Fruit fly (Drosophila melanogaster) whole organism, embryonic: Measurements from ENCODE around the gene CG10581.

Experiments
- CG10462 ChIP-seq: fragments of 200-800 bp; sonication (Bioruptor generic); optimal IDR thresholded peaks from 2 replicates; lab custom pipeline; 2016; ENCODE audit warnings: missing biosample characterization, missing genetic modification characterization
- CG10565 ChIP-seq: fragments of 200-800 bp; sonication (Bioruptor generic); optimal IDR thresholded peaks from 3 replicates; lab custom pipeline; 2016; ENCODE audit warnings: missing biosample characterization, mild to moderate bottlenecking, missing genetic modification characterization
- CG11560 ChIP-seq: fragments of 200-800 bp; sonication (Bioruptor generic); IDR thresholded peaks from 3 replicates; pipeline ENCODE4 v1.3.6; 2022; ENCODE audit warnings: missing biosample characterization, missing genetic modification characterization
- CG13123 ChIP-seq: fragments of 200-800 bp; sonication (Bioruptor generic); optimal IDR thresholded peaks from 2 replicates; lab custom pipeline; 2016; ENCODE audit warnings: missing biosample characterization, missing genetic modification characterization
- CG13775 ChIP-seq: fragments of 200-800 bp; sonication (Bioruptor generic); optimal IDR thresholded peaks from 3 replicates; lab custom pipeline; 2017; ENCODE audit warnings: missing biosample characterization, mild to moderate bottlenecking, missing genetic modification characterization
- CG14667 ChIP-seq: fragments of 200-800 bp; sonication (Bioruptor generic); IDR thresholded peaks from 2 replicates; pipeline ENCODE4 v1.3.6; 2022; ENCODE audit warnings: missing biosample characterization, missing genetic modification characterization
- CG14965 ChIP-seq: fragments of 200-800 bp; sonication (Bioruptor generic); optimal IDR thresholded peaks from 2 replicates; lab custom pipeline; 2016; ENCODE audit warnings: missing biosample characterization, missing genetic modification characterization, borderline replicate concordance
- CG1602 ChIP-seq: fragments of 200-800 bp; sonication (Bioruptor generic); optimal IDR thresholded peaks from 3 replicates; lab custom pipeline; 2016; ENCODE audit warnings: missing biosample characterization, missing genetic modification characterization
- CG16813 ChIP-seq: fragments of 200-800 bp; sonication (Bioruptor generic); IDR thresholded peaks from 3 replicates; pipeline ENCODE4 v1.3.6; 2022; ENCODE audit warnings: missing biosample characterization, missing genetic modification characterization; ENCODE audit not compliant: partially characterized antibody
- CG17829 ChIP-seq: fragments of 200-800 bp; optimal IDR thresholded peaks from 2 replicates; lab custom pipeline; 2019; ENCODE audit warnings: missing biosample characterization, mild to moderate bottlenecking, missing genetic modification characterization, moderate library complexity
- CG18764 ChIP-seq: fragments of 200-800 bp; sonication (Bioruptor generic); optimal IDR thresholded peaks from 3 replicates; lab custom pipeline; 2016; ENCODE audit warnings: missing biosample characterization, missing genetic modification characterization
- CG2120 ChIP-seq: fragments of 200-800 bp; sonication (Bioruptor generic); optimal IDR thresholded peaks from 3 replicates; lab custom pipeline; 2016; ENCODE audit warnings: missing biosample characterization, missing genetic modification characterization
- CG2199 ChIP-seq: fragments of 200-800 bp; sonication (Bioruptor generic); IDR thresholded peaks from 3 replicates; pipeline ENCODE4 v1.3.6; 2022; ENCODE audit warnings: missing biosample characterization, missing genetic modification characterization
- CG3065 ChIP-seq: fragments of 200-800 bp; sonication (Bioruptor generic); optimal IDR thresholded peaks from 2 replicates; lab custom pipeline; 2016; ENCODE audit warnings: missing biosample characterization, missing genetic modification characterization
- CG3163 ChIP-seq: fragments of 200-800 bp; sonication (Bioruptor generic); optimal IDR thresholded peaks from 3 replicates; lab custom pipeline; 2016; ENCODE audit warnings: missing biosample characterization, missing genetic modification characterization
- CG32772 ChIP-seq: fragments of 200-800 bp; sonication (Bioruptor generic); IDR thresholded peaks from 2 replicates; pipeline ENCODE4 v1.3.6; 2022; ENCODE audit warnings: missing biosample characterization, missing genetic modification characterization
- CG34422 ChIP-seq: fragments of 200-800 bp; sonication (Bioruptor generic); IDR thresholded peaks from 3 replicates; pipeline ENCODE4 v1.3.6; 2022; ENCODE audit warnings: missing biosample characterization, missing genetic modification characterization
- CG9817 ChIP-seq: fragments of 200-800 bp; sonication (Bioruptor generic); optimal IDR thresholded peaks from 2 replicates; lab custom pipeline; 2018; ENCODE audit warnings: missing biosample characterization, mild to moderate bottlenecking, missing genetic modification characterization, moderate library complexity
- Dbx ChIP-seq: fragments of 200-800 bp; sonication (Bioruptor generic); IDR thresholded peaks from 3 replicates; pipeline ENCODE4 v1.3.6; 2022; ENCODE audit warnings: missing biosample characterization, missing genetic modification characterization
- Deaf1 ChIP-seq: fragments of 200-800 bp; optimal IDR thresholded peaks from 3 replicates; lab custom pipeline; 2019; ENCODE audit warnings: missing biosample characterization, mild to moderate bottlenecking, missing genetic modification characterization, moderate library complexity
- Doc3 ChIP-seq: fragments of 200-800 bp; sonication (Bioruptor generic); IDR thresholded peaks from 3 replicates; pipeline ENCODE4 v1.3.6; 2022; ENCODE audit warnings: missing biosample characterization, missing genetic modification characterization; ENCODE audit not compliant: partially characterized antibody
- Fer3 ChIP-seq: fragments of 200-800 bp; sonication (Bioruptor generic); optimal IDR thresholded peaks from 2 replicates; lab custom pipeline; 2018; ENCODE audit warnings: missing biosample characterization, mild to moderate bottlenecking, missing genetic modification characterization, moderate library complexity
- GATAe ChIP-seq: fragments of 200-800 bp; sonication (Bioruptor generic); conservative IDR thresholded peaks from 2 replicates; pipeline ENCODE4 v1.3.6; 2022; ENCODE audit warnings: missing biosample characterization, missing genetic modification characterization
- Gsc ChIP-seq: fragments of 200-800 bp; sonication (Bioruptor generic); IDR thresholded peaks from 2 replicates; pipeline ENCODE4 v1.3.6; 2022; ENCODE audit warnings: missing biosample characterization, missing genetic modification characterization
- H15 ChIP-seq: fragments of 200-800 bp; sonication (Bioruptor generic); IDR thresholded peaks from 3 replicates; pipeline ENCODE4 v1.3.6; 2022; ENCODE audit warnings: missing biosample characterization, missing genetic modification characterization
- Hey ChIP-seq: fragments of 200-800 bp; sonication (Bioruptor generic); optimal IDR thresholded peaks from 3 replicates; lab custom pipeline; 2018; ENCODE audit warnings: missing biosample characterization, mild to moderate bottlenecking, missing genetic modification characterization
- Lhr ChIP-seq: fragments of 200-800 bp; sonication (Bioruptor generic); optimal IDR thresholded peaks from 3 replicates; lab custom pipeline; 2017; ENCODE audit warnings: mild to moderate bottlenecking, missing biosample characterization, missing genetic modification reagents, missing genetic modification characterization
- Lpt ChIP-seq: fragments of >200 bp; optimal IDR thresholded peaks from 2 replicates; lab custom pipeline; 2018; ENCODE audit warnings: missing biosample characterization, missing genetic modification characterization
- Optix ChIP-seq: fragments of 200-800 bp; sonication (Bioruptor generic); IDR thresholded peaks from 3 replicates; pipeline ENCODE4 v1.3.6; 2022; ENCODE audit warnings: missing biosample characterization, missing genetic modification characterization
- Poxn ChIP-seq: fragments of 200-800 bp; sonication (Bioruptor generic); IDR thresholded peaks from 2 replicates; pipeline ENCODE4 v1.3.6; 2022; ENCODE audit warnings: missing biosample characterization, missing genetic modification characterization
- Rfx ChIP-seq: fragments of 200-800 bp; sonication (Bioruptor generic); IDR thresholded peaks from 2 replicates; pipeline ENCODE4 v1.3.6; 2022; ENCODE audit warnings: missing biosample characterization, missing genetic modification characterization
- Sry-β ChIP-seq: fragments of 200-800 bp; sonication (Bioruptor generic); optimal IDR thresholded peaks from 2 replicates; lab custom pipeline; 2018; ENCODE audit warnings: missing biosample characterization, mild to moderate bottlenecking, missing genetic modification characterization, moderate library complexity
- bowl ChIP-seq: fragments of 200-800 bp; sonication (Bioruptor generic); IDR thresholded peaks from 2 replicates; pipeline ENCODE4 v1.3.6; 2022; ENCODE audit warnings: missing biosample characterization, missing genetic modification characterization
- chn ChIP-seq: fragments of 200-800 bp; sonication (Bioruptor generic); optimal IDR thresholded peaks from 2 replicates; lab custom pipeline; 2016; ENCODE audit warnings: missing biosample characterization, missing genetic modification characterization
- en ChIP-seq: fragments of 200-800 bp; sonication (Bioruptor generic); optimal IDR thresholded peaks from 2 replicates; lab custom pipeline; 2016; ENCODE audit warnings: missing biosample characterization, missing genetic modification characterization
- grn ChIP-seq: fragments of 200-800 bp; sonication (Bioruptor generic); optimal IDR thresholded peaks from 3 replicates; lab custom pipeline; 2017; ENCODE audit warnings: missing biosample characterization, missing genetic modification characterization
- insv ChIP-seq, 2 experiments: fragments of 200-800 bp; sonication (Bioruptor generic); optimal IDR thresholded peaks; 3 replicates each; lab custom pipeline; 2016 to 2018; ENCODE audit warnings: missing biosample characterization in 2 of 2, missing genetic modification characterization in 2 of 2
- ken ChIP-seq: fragments of 200-800 bp; sonication (Bioruptor generic); IDR thresholded peaks from 3 replicates; pipeline ENCODE4 v1.3.6; 2022; ENCODE audit warnings: missing biosample characterization, missing genetic modification characterization
- oc ChIP-seq: fragments of 200-800 bp; sonication (Bioruptor generic); optimal IDR thresholded peaks from 2 replicates; lab custom pipeline; 2018; ENCODE audit warnings: missing biosample characterization, mild to moderate bottlenecking, missing genetic modification characterization, moderate library complexity
- odd ChIP-seq: fragments of 200-800 bp; sonication (Bioruptor generic); optimal IDR thresholded peaks from 2 replicates; lab custom pipeline; 2017; ENCODE audit warnings: missing biosample characterization, mild to moderate bottlenecking, missing genetic modification characterization
- p53 ChIP-seq: fragments of 200-800 bp; sonication (Bioruptor generic); optimal IDR thresholded peaks from 2 replicates; lab custom pipeline; 2016; ENCODE audit warnings: missing biosample characterization, missing genetic modification characterization
- psq ChIP-seq: fragments of 200-800 bp; sonication (Bioruptor generic); optimal IDR thresholded peaks from 2 replicates; lab custom pipeline; 2017; ENCODE audit warnings: missing biosample characterization, missing genetic modification characterization
- run ChIP-seq: fragments of 200-800 bp; sonication (Bioruptor generic); optimal IDR thresholded peaks from 3 replicates; lab custom pipeline; 2018; ENCODE audit warnings: missing biosample characterization, mild to moderate bottlenecking, missing genetic modification characterization
- sr ChIP-seq: fragments of 200-800 bp; sonication (Bioruptor generic); IDR thresholded peaks from 3 replicates; pipeline ENCODE4 v1.3.6; 2022; ENCODE audit warnings: missing biosample characterization, missing genetic modification characterization
- unc-4 ChIP-seq: fragments of 200-800 bp; sonication (Bioruptor generic); IDR thresholded peaks from 2 replicates; pipeline ENCODE4 v1.3.6; 2022; ENCODE audit warnings: missing biosample characterization, missing genetic modification characterization; ENCODE audit not compliant: partially characterized antibody
- wor ChIP-seq: fragments of 200-800 bp; sonication (Bioruptor generic); IDR thresholded peaks from 2 replicates; pipeline ENCODE4 v1.3.6; 2022; ENCODE audit warnings: missing biosample characterization, missing genetic modification characterization
- zen ChIP-seq: fragments of 200-800 bp; sonication (Bioruptor generic); optimal IDR thresholded peaks from 3 replicates; lab custom pipeline; 2018; ENCODE audit warnings: missing biosample characterization, mild to moderate bottlenecking, missing genetic modification characterization, moderate library complexity

Gene CG10581

DNA sequence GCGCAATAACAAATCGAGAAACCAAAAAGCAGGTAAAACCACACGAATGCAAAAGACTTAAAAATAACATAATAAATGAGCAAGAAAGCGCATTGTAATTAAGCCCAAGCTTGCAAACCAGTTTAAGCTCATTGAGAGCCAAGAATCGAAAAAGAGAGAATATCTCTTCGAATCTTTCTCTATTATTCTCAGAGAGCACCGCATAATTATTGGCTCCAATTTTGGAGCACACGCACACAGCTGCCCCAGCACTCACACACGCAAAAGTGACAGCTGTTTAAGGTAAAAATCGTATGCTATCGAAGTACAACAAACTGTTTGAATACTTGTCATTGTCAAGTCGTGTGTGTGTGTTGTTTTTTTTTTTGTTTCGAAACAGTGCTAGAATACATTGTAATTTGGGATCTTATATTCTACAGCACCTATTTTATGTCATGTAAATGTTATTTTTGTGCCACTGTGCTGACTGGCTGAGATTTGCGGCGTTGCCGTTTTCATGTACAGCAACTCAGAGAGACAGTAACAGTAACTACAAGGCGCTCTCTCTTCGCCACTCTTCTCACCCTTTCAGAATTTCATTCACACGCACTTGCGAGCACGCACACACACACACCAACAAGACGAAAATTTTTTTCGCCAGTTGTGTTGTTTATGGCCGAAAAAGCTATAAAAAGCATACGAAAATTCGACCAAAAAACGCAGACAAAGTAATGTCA lies 24.4 kb downstream of the CG10581 start (continued):
- TF ChIP-seq CG34422 (GFP tag; lab: Robert Waterston, UW) (peak; percentile 61), sr (GFP tag; lab: Robert Waterston, UW) (no peak), CG3163 (GFP tag; lab: Kevin White, UChicago) (peak; percentile 55), CG1602 (no peak), CG13123 (GFP tag; lab: Kevin White, UChicago) (no peak), Optix (GFP tag; lab: Robert Waterston, UW) (peak; percentile 67; the same call in 2 of the 3 replicates), CG16813 (no peak), CG11560 (no peak), CG18764 (GFP tag; lab: Kevin White, UChicago) (no peak), GATAe (GFP tag; lab: Robert Waterston, UW) (no peak; the same call in 1 of the 2 replicates), Deaf1 (tag; lab: Kevin White, UChicago) (peak; percentile 18), psq (GFP tag; lab: Kevin White, UChicago) (no peak), oc (peak; percentile 24), chn (peak; percentile 28), CG10462 (GFP tag; lab: Kevin White, UChicago) (no peak), Fer3 (tag; lab: Kevin White, UChicago) (peak; percentile 32), CG10565 (GFP tag; lab: Kevin White, UChicago) (no peak), insv (GFP tag; optimal IDR thresholded peaks at IDR 0.05; lab: Kevin White, UChicago) (no peak), CG14965 (GFP tag; lab: Kevin White, UChicago) (no peak), Hey (tag; lab: Kevin White, UChicago) (no peak), Lhr (GFP tag; lab: Kevin White, UChicago) (no peak), bowl (GFP tag; lab: Robert Waterston, UW) (no peak), CG14667 (GFP tag; lab: Robert Waterston, UW) (no peak), Dbx (peak; percentile 74; the same call in 2 of the 3 replicates), Doc3 (GFP tag; lab: Robert Waterston, UW) (no peak), H15 (peak; percentile 45; the same call in 1 of the 3 replicates), ken (GFP tag; lab: Robert Waterston, UW) (peak; percentile 55; the same call in 1 of the 3 replicates), grn (no peak), CG17829 (tag; lab: Kevin White, UChicago) (peak; percentile 4), CG9817 (tag; lab: Kevin White, UChicago) (no peak), p53 (GFP tag; lab: Kevin White, UChicago) (no peak), Sry-β (GFP tag; lab: Kevin White, UChicago) (no peak), CG2120 (peak; percentile 75), Rfx (GFP tag; lab: Robert Waterston, UW) (peak; percentile 68), odd (GFP tag; lab: Kevin White, UChicago) (no peak), CG13775 (GFP tag; lab: Kevin White, UChicago) (peak; percentile 35), en (GFP tag; lab: Kevin White, UChicago) (no peak), CG3065 (GFP tag; lab: Kevin White, UChicago) (no peak), Gsc (GFP tag; lab: Robert Waterston, UW) (no peak), CG32772 (GFP tag; lab: Robert Waterston, UW) (peak; percentile 51; the same call in 1 of the 2 replicates), zen (no peak), wor (GFP tag; lab: Robert Waterston, UW) (no peak; the same call in 1 of the 2 replicates), Poxn (GFP tag; lab: Robert Waterston, UW) (no peak), Lpt (GFP tag; lab: Kevin White, UChicago) (no peak), run (no peak), unc-4 (no peak), CG2199 (no peak)
